Worm (Caenorhabditis elegans): ENCODE results near the gene F08G12.11.

ce11 chrX:11344899-11345298, 29.5 kb upstream of the F08G12.11 start:
- TF ChIP-seq tbx-2 (tag; optimal IDR thresholded peaks at IDR 0.05): no peak
- no peak for TF ChIP-seq fos-1 (tag; optimal IDR thresholded peaks at IDR 0.05)
- no peak for TF ChIP-seq nhr-76 (tag; optimal IDR thresholded peaks at IDR 0.05)
- no peak for TF ChIP-seq nhr-77 (tag; optimal IDR thresholded peaks at IDR 0.05)
- TF ChIP-seq snpc-4 (tag; optimal IDR thresholded peaks at IDR 0.05): no peak
- TF ChIP-seq unc-39 (tag; optimal IDR thresholded peaks at IDR 0.05): no peak
- TF ChIP-seq elt-1 (tag; optimal IDR thresholded peaks at IDR 0.05): no peak
- no peak for TF ChIP-seq egl-27 (tag; optimal IDR thresholded peaks at IDR 0.05)
- no peak for TF ChIP-seq elt-3 (tag; optimal IDR thresholded peaks at IDR 0.05)
- TF ChIP-seq aly-2 (tag; optimal IDR thresholded peaks at IDR 0.05): no peak
- no peak for TF ChIP-seq jun-1 (tag; optimal IDR thresholded peaks at IDR 0.05)
- TF ChIP-seq lin-39 (tag; optimal IDR thresholded peaks at IDR 0.05): peak; percentile 5
- TF ChIP-seq nhr-11 (tag; optimal IDR thresholded peaks at IDR 0.05): no peak
